Worm (Caenorhabditis elegans): Measurements from ENCODE around the gene snb-1.

ce11 chrV:6659533-6659932 is 3.2 kb upstream of the snb-1 start:
- TF ChIP-seq lsy-12 (tag; optimal IDR thresholded peaks at IDR 0.05) (no peak), skn-1 (tag; optimal IDR thresholded peaks at IDR 0.05) (no peak), snpc-4 (tag; optimal IDR thresholded peaks at IDR 0.05) (no peak), jun-1 (tag; optimal IDR thresholded peaks at IDR 0.05) (no peak)

All from whole organism, L3 larva.